Worm (Caenorhabditis elegans): ENCODE data around the gene ZC155.4.
A peak's percentile ranks its signal among the peaks of the same experiment; 100 is the strongest.

The ZC155.4 gene

ce11 chrIII:5201267-5201666, 14.0 kb downstream of the ZC155.4 start (continued):
- TF ChIP-seq ceh-32 (tag; optimal IDR thresholded peaks at IDR 0.05; ENCODE audit: poor library complexity): no peak
- TF ChIP-seq snpc-4 (tag; optimal IDR thresholded peaks at IDR 0.05): no peak
- no peak for TF ChIP-seq fos-1 (tag; optimal IDR thresholded peaks at IDR 0.05)
- no peak for TF ChIP-seq mdl-1 (tag; optimal IDR thresholded peaks at IDR 0.05)
- TF ChIP-seq T26A8.4 (GFP tag; IDR thresholded peaks at IDR 0.05): 0 out of 2 replicates have a peak, but pooled peaks have one; percentile 23
- peak in 1 of 2 experiments; percentile 26 for TF ChIP-seq daf-16 (GFP tag; optimal IDR thresholded peaks at IDR 0.05)
- TF ChIP-seq daf-16 (tag; optimal IDR thresholded peaks at IDR 0.05): peak; percentile 94
- TF ChIP-seq T20F7.1 (GFP tag; optimal IDR thresholded peaks at IDR 0.05): peak; percentile 58
- peak; percentile 99 for TF ChIP-seq nhr-28 (tag; optimal IDR thresholded peaks at IDR 0.05)
- peak; percentile 97 for TF ChIP-seq dve-1 (tag; optimal IDR thresholded peaks at IDR 0.05; ENCODE audit: insufficient read depth)
- no peak for TF ChIP-seq egl-27 (tag; optimal IDR thresholded peaks at IDR 0.05)
- no peak for TF ChIP-seq spr-1 (tag; optimal IDR thresholded peaks at IDR 0.05)
- no peak for TF ChIP-seq ceh-20 (GFP tag; IDR thresholded peaks at IDR 0.05)
- no peak for TF ChIP-seq Y105C5A.15 (GFP tag; IDR thresholded peaks at IDR 0.05)
- no peak for TF ChIP-seq unc-39 (tag; optimal IDR thresholded peaks at IDR 0.05)
- no peak for TF ChIP-seq lir-3 (tag; optimal IDR thresholded peaks at IDR 0.05)
- no peak for TF ChIP-seq Y48G9A.11 (GFP tag; IDR thresholded peaks at IDR 0.05)
- peak; percentile 62 for TF ChIP-seq hlh-30 (tag; optimal IDR thresholded peaks at IDR 0.05; ENCODE audit: insufficient read depth)
- no peak for TF ChIP-seq fkh-10 (GFP tag; optimal IDR thresholded peaks at IDR 0.05)
- no peak for TF ChIP-seq snpc-1.2 (GFP tag; IDR thresholded peaks at IDR 0.05)
- no peak for TF ChIP-seq F26F4.8 (GFP tag; conservative IDR thresholded peaks at IDR 0.05)

DNA sequence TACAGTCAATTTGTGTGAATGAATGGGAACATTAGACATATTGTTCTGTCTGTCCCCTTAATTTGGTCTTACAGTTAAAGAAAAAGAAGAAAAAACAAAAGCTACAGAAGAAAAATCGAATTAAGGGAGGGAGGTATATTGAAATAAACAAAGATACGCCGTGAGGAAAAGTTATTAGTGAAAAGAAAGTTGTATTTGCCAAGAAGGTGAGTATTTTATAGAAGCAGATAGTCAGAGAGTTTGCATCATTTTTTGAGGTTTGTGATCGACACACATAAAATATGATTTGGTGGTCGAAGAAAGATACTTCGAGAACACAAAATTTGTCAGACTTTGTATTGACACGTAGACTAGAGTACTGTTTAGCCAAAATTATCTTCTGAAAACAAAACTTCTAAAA, 14.9 kb downstream of the ZC155.4 start:
- TF ChIP-seq jun-1 (tag; optimal IDR thresholded peaks at IDR 0.05) (no peak), ztf-7 (tag; optimal IDR thresholded peaks at IDR 0.05) (peak; percentile 4), pqm-1 (tag; optimal IDR thresholded peaks at IDR 0.05) (peak; percentile 75), nhr-28 (tag; optimal IDR thresholded peaks at IDR 0.05) (peak; percentile 96), nhr-6 (tag; optimal IDR thresholded peaks at IDR 0.05) (no peak), daf-16 (GFP tag; optimal IDR thresholded peaks at IDR 0.05) (no peak), daf-16 (tag; optimal IDR thresholded peaks at IDR 0.05) (peak; percentile 13), nhr-77 (tag; optimal IDR thresholded peaks at IDR 0.05) (peak; percentile 71), T20F7.1 (GFP tag; optimal IDR thresholded peaks at IDR 0.05) (peak; percentile 19), mep-1 (tag; optimal IDR thresholded peaks at IDR 0.05) (peak; percentile 8), unc-62 (GFP tag; optimal IDR thresholded peaks at IDR 0.05 in 1 of 2) (peak in 1 of 2 experiments; percentile 38), unc-62 (tag; optimal IDR thresholded peaks at IDR 0.05) (no peak), lsy-2 (tag; optimal IDR thresholded peaks at IDR 0.05) (peak in 1 of 2 experiments; percentile 28), nhr-76 (tag; optimal IDR thresholded peaks at IDR 0.05) (no peak), ceh-20 (GFP tag; IDR thresholded peaks at IDR 0.05) (no peak), dmd-6 (GFP tag; IDR thresholded peaks at IDR 0.05) (peak; percentile 34; the same call in 1 of the 2 replicates), hif-1 (tag; optimal IDR thresholded peaks at IDR 0.05) (peak in 1 of 2 experiments; percentile 44), spr-3 (GFP tag; optimal IDR thresholded peaks at IDR 0.05) (no peak), dve-1 (tag; optimal IDR thresholded peaks at IDR 0.05; ENCODE audit: insufficient read depth) (peak; percentile 60), lim-7 (GFP tag; IDR thresholded peaks at IDR 0.05) (0 out of 2 replicates have a peak, but pooled peaks have one; percentile 34), zfp-2 (tag; optimal IDR thresholded peaks at IDR 0.05) (no peak), egl-43 (GFP tag; IDR thresholded peaks at IDR 0.05) (no peak)

DNA sequence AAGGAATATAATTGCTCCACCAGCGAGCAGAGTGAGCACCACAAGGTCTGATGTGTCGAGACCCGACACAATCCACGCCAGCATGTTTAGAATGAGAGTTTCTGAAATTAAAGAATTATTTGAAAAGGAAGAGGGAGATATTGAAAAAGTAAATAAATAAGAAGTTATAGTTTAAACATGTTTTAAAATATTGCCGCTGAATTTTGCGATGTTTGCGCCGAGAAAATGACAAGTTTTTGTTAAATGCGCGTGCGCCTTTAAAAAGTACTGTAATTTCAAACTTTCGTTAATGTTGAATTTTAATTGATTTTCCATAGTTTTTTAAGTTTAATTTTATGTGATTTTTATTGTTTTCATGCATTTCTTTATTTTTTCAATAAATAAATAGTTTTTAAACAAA, 15.7 kb downstream of the ZC155.4 start, which contains the start of gene emb-8:
Gene emb-8, minus strand, starts transcription at position 101 of the 400 bp plus-strand sequence.
- TF ChIP-seq egl-27 (tag; optimal IDR thresholded peaks at IDR 0.05): no peak
- no peak for TF ChIP-seq R02D3.7 (tag; optimal IDR thresholded peaks at IDR 0.05)
- no peak for TF ChIP-seq dmd-6 (GFP tag; IDR thresholded peaks at IDR 0.05)
- no peak for TF ChIP-seq fkh-10 (GFP tag; optimal IDR thresholded peaks at IDR 0.05)
- 0 out of 2 replicates have a peak, but pooled peaks have one; percentile 31 for TF ChIP-seq pha-4 (GFP tag; IDR thresholded peaks at IDR 0.05)
- TF ChIP-seq pha-4 (tag; optimal IDR thresholded peaks at IDR 0.05): no peak
